Worm (Caenorhabditis elegans) whole organism, L2 larva: Measurements from ENCODE around the gene wrt-10.

Source experiments
- ama-1 ChIP-seq: fragments of 150-350 bp; optimal IDR thresholded peaks from 2 replicates; lab custom pipeline; 2018; ENCODE audit warnings: inconsistent platforms
- blmp-1 ChIP-seq: sonication (generic microtip); optimal IDR thresholded peaks from 2 replicates; lab custom pipeline; 2017; ENCODE audit warnings: missing genetic modification characterization, mild to moderate bottlenecking, missing compliant biosample characterization, antibody characterized with exemption, moderate library complexity; ENCODE audit not compliant: insufficient read depth
- ceh-82 ChIP-seq: fragments of 150-350 bp; optimal IDR thresholded peaks from 2 replicates; lab custom pipeline; 2014; ENCODE audit warnings: missing biosample characterization, missing genetic modification characterization
- egl-27 ChIP-seq: sonication (generic microtip); optimal IDR thresholded peaks from 3 replicates; lab custom pipeline; 2017; ENCODE audit warnings: missing biosample characterization, missing genetic modification reagents, missing genetic modification characterization
- elt-1 ChIP-seq: fragments of 150-350 bp; optimal IDR thresholded peaks from 2 replicates; lab custom pipeline; 2014; ENCODE audit warnings: missing biosample characterization, missing genetic modification characterization
- fos-1 ChIP-seq: fragments of 150-350 bp; optimal IDR thresholded peaks from 2 replicates; lab custom pipeline; 2014; ENCODE audit warnings: missing biosample characterization, missing genetic modification characterization
- lin-11 ChIP-seq: fragments of 150-350 bp; sonication (generic microtip); optimal IDR thresholded peaks from 2 replicates; lab custom pipeline; 2014; ENCODE audit warnings: missing biosample characterization, missing genetic modification characterization, inconsistent platforms, mixed read lengths
- nhr-11 ChIP-seq: fragments of 150-350 bp; optimal IDR thresholded peaks from 2 replicates; lab custom pipeline; 2014; ENCODE audit warnings: missing biosample characterization, missing genetic modification characterization
- nhr-12 ChIP-seq: fragments of 150-350 bp; optimal IDR thresholded peaks from 2 replicates; lab custom pipeline; 2014; ENCODE audit warnings: missing biosample characterization, missing genetic modification characterization
- nhr-129 ChIP-seq: fragments of 150-350 bp; optimal IDR thresholded peaks from 2 replicates; lab custom pipeline; 2014; ENCODE audit warnings: missing biosample characterization, missing genetic modification characterization
- unc-55 ChIP-seq: fragments of 150-350 bp; sonication (generic microtip); optimal IDR thresholded peaks from 3 replicates; lab custom pipeline; 2014; ENCODE audit warnings: missing biosample characterization, missing genetic modification reagents, missing genetic modification characterization
- unc-62 ChIP-seq: fragments of 150-350 bp; optimal IDR thresholded peaks from 2 replicates; lab custom pipeline; 2014; ENCODE audit warnings: missing biosample characterization, missing genetic modification reagents, missing genetic modification characterization

ce11 chrII:7489605-7490004 is 44.8 kb downstream of the wrt-10 start, which contains the start of gene D1022.9:
- TF ChIP-seq egl-27 (no peak), unc-62 (GFP tag; lab: Kevin White, UChicago) (no peak), unc-55 (no peak), blmp-1 (tag; lab: Kevin White, UChicago) (no peak), nhr-129 (tag; lab: Kevin White, UChicago) (no peak), fos-1 (tag; lab: Kevin White, UChicago) (no peak), nhr-12 (tag; lab: Kevin White, UChicago) (no peak), elt-1 (tag; lab: Kevin White, UChicago) (no peak), lin-11 (no peak), ceh-82 (tag; lab: Kevin White, UChicago) (no peak), nhr-11 (tag; lab: Kevin White, UChicago) (no peak), ama-1 (lab: Kevin White, UChicago) (no peak)
